Worm (Caenorhabditis elegans): Measurements from ENCODE around the gene T02C12.5.

ce11 chrIII:4028061-4028460 is at the start of gene T02C12.5:
- TF ChIP-seq nhr-237 (tag; optimal IDR thresholded peaks at IDR 0.05) (no peak), egl-27 (tag; optimal IDR thresholded peaks at IDR 0.05) (no peak), fos-1 (tag; optimal IDR thresholded peaks at IDR 0.05) (no peak), jun-1 (tag; optimal IDR thresholded peaks at IDR 0.05) (no peak), elt-3 (tag; optimal IDR thresholded peaks at IDR 0.05) (no peak), skn-1 (tag; optimal IDR thresholded peaks at IDR 0.05) (no peak), eor-1 (tag; optimal IDR thresholded peaks at IDR 0.05) (no peak), ceh-9 (tag; optimal IDR thresholded peaks at IDR 0.05) (no peak)
